Fruit fly (Drosophila melanogaster) whole organism, prepupa: ENCODE data around the gene pbl.

Experiments
- CG10631 ChIP-seq: fragments of 200-800 bp; sonication (Bioruptor generic); optimal IDR thresholded peaks from 2 replicates; lab custom pipeline; 2016; ENCODE audit warnings: missing biosample characterization, missing genetic modification characterization
- CG11294 ChIP-seq: fragments of 200-800 bp; sonication (Bioruptor generic); IDR thresholded peaks from 2 replicates; pipeline ENCODE4 v1.3.6; 2022; ENCODE audit warnings: missing biosample characterization, missing genetic modification characterization
- CG11902 ChIP-seq: fragments of 200-800 bp; sonication (Bioruptor generic); optimal IDR thresholded peaks from 3 replicates; lab custom pipeline; 2016; ENCODE audit warnings: missing biosample characterization, missing genetic modification characterization
- CG1621 ChIP-seq: fragments of 200-800 bp; sonication (Bioruptor generic); optimal IDR thresholded peaks from 3 replicates; lab custom pipeline; 2018; ENCODE audit warnings: missing biosample characterization, mild to moderate bottlenecking, missing genetic modification characterization
- CG16779 ChIP-seq: fragments of 200-800 bp; sonication (Bioruptor generic); optimal IDR thresholded peaks from 3 replicates; lab custom pipeline; 2017; ENCODE audit warnings: missing biosample characterization, mild to moderate bottlenecking, missing genetic modification characterization
- CG31627 ChIP-seq: fragments of 200-800 bp; sonication (Bioruptor generic); optimal IDR thresholded peaks from 3 replicates; lab custom pipeline; 2016; ENCODE audit warnings: missing biosample characterization, missing genetic modification characterization
- CG32006 ChIP-seq: fragments of 200-800 bp; sonication (Bioruptor generic); optimal IDR thresholded peaks from 3 replicates; lab custom pipeline; 2017; ENCODE audit warnings: missing biosample characterization, mild to moderate bottlenecking, missing genetic modification characterization
- CG34406 ChIP-seq: fragments of 200-800 bp; sonication (Bioruptor generic); optimal IDR thresholded peaks from 3 replicates; lab custom pipeline; 2016; ENCODE audit warnings: missing biosample characterization, missing genetic modification characterization
- CG4318 ChIP-seq: fragments of 200-800 bp; sonication (Bioruptor generic); optimal IDR thresholded peaks from 3 replicates; lab custom pipeline; 2017; ENCODE audit warnings: missing biosample characterization, mild to moderate bottlenecking, missing genetic modification characterization
- CG6163 ChIP-seq: fragments of 200-800 bp; sonication (Bioruptor generic); IDR thresholded peaks from 3 replicates; pipeline ENCODE4 v1.3.6; 2022; ENCODE audit warnings: missing biosample characterization, missing genetic modification characterization
- CG6792 ChIP-seq: fragments of 200-800 bp; sonication (Bioruptor generic); optimal IDR thresholded peaks from 3 replicates; lab custom pipeline; 2016; ENCODE audit warnings: missing biosample characterization, missing genetic modification characterization
- CG6808 ChIP-seq: fragments of 200-800 bp; sonication (Bioruptor generic); optimal IDR thresholded peaks from 3 replicates; lab custom pipeline; 2017; ENCODE audit warnings: missing biosample characterization, missing genetic modification characterization, mild to moderate bottlenecking, moderate library complexity, missing genetic modification reagents
- CG6854 ChIP-seq: fragments of 200-800 bp; sonication (Bioruptor generic); optimal IDR thresholded peaks from 2 replicates; lab custom pipeline; 2017; ENCODE audit warnings: missing biosample characterization, mild to moderate bottlenecking, missing genetic modification characterization
- CG7368 ChIP-seq: fragments of 200-800 bp; sonication (Bioruptor generic); optimal IDR thresholded peaks from 3 replicates; lab custom pipeline; 2016; ENCODE audit warnings: missing biosample characterization, missing genetic modification characterization
- CG8119 ChIP-seq: fragments of 200-800 bp; sonication (Bioruptor generic); IDR thresholded peaks from 3 replicates; pipeline ENCODE4 v1.3.6; 2022; ENCODE audit warnings: missing biosample characterization, missing genetic modification characterization
- Eip75B ChIP-seq: fragments of 200-800 bp; sonication (Bioruptor generic); optimal IDR thresholded peaks from 3 replicates; lab custom pipeline; 2016; ENCODE audit warnings: missing biosample characterization, missing genetic modification characterization
- Eip78C ChIP-seq: fragments of 200-800 bp; sonication (Bioruptor generic); peaks from one replicate; lab custom pipeline; 2016; ENCODE audit warnings: missing biosample characterization, missing genetic modification characterization
- Hr4 ChIP-seq: fragments of 200-800 bp; sonication (Bioruptor generic); optimal IDR thresholded peaks from 3 replicates; lab custom pipeline; 2016; ENCODE audit warnings: missing biosample characterization, missing genetic modification characterization
- Lpt ChIP-seq: fragments of 200-800 bp; sonication (Bioruptor generic); optimal IDR thresholded peaks from 3 replicates; lab custom pipeline; 2016; ENCODE audit warnings: missing biosample characterization, missing genetic modification characterization
- Met ChIP-seq: fragments of 200-800 bp; sonication (Bioruptor generic); optimal IDR thresholded peaks from 3 replicates; lab custom pipeline; 2016; ENCODE audit warnings: missing biosample characterization, missing genetic modification characterization
- OdsH ChIP-seq: fragments of 200-800 bp; sonication (Bioruptor generic); optimal IDR thresholded peaks from 3 replicates; lab custom pipeline; 2016; ENCODE audit warnings: missing biosample characterization, missing genetic modification characterization
- Sox102F ChIP-seq: fragments of 200-800 bp; sonication (Bioruptor generic); optimal IDR thresholded peaks from 2 replicates; lab custom pipeline; 2016; ENCODE audit warnings: missing biosample characterization, mild to moderate bottlenecking, missing genetic modification characterization
- Sox14 ChIP-seq: fragments of 200-800 bp; sonication (Bioruptor generic); optimal IDR thresholded peaks from 3 replicates; lab custom pipeline; 2016; ENCODE audit warnings: missing biosample characterization, missing genetic modification characterization
- cyc ChIP-seq: fragments of 200-800 bp; sonication (Bioruptor generic); optimal IDR thresholded peaks from 3 replicates; lab custom pipeline; 2016; ENCODE audit warnings: missing biosample characterization, missing genetic modification characterization
- eg ChIP-seq: fragments of 200-800 bp; sonication (Bioruptor generic); IDR thresholded peaks from 3 replicates; pipeline ENCODE4 v1.3.6; 2022; ENCODE audit warnings: missing biosample characterization, missing genetic modification characterization
- esn ChIP-seq: fragments of 200-800 bp; sonication (Bioruptor generic); optimal IDR thresholded peaks from 2 replicates; lab custom pipeline; 2016; ENCODE audit warnings: missing biosample characterization, mild to moderate bottlenecking, missing genetic modification characterization, moderate library complexity
- fd59A ChIP-seq: fragments of 200-800 bp; sonication (Bioruptor generic); optimal IDR thresholded peaks from 2 replicates; lab custom pipeline; 2017; ENCODE audit warnings: missing biosample characterization, mild to moderate bottlenecking, missing genetic modification characterization, missing genetic modification reagents
- fkh ChIP-seq: fragments of 200-800 bp; sonication (Bioruptor generic); optimal IDR thresholded peaks from 3 replicates; lab custom pipeline; 2017; ENCODE audit warnings: missing biosample characterization, mild to moderate bottlenecking, missing genetic modification characterization, moderate library complexity
- pdm3 ChIP-seq: fragments of 200-800 bp; sonication (Bioruptor generic); optimal IDR thresholded peaks from 3 replicates; lab custom pipeline; 2016; ENCODE audit warnings: missing biosample characterization, missing genetic modification characterization
- spab ChIP-seq: fragments of 200-800 bp; sonication (Bioruptor generic); optimal IDR thresholded peaks from 2 replicates; lab custom pipeline; 2017; ENCODE audit warnings: missing biosample characterization, mild to moderate bottlenecking, missing genetic modification characterization, missing genetic modification reagents
- ss ChIP-seq, 2 experiments: fragments of 200-800 bp; sonication (Bioruptor generic); optimal IDR thresholded peaks; 2 replicates in 1 of 2; 3 replicates in 1 of 2; lab custom pipeline; 2017 to 2018; ENCODE audit warnings: mild to moderate bottlenecking in 2 of 2, missing biosample characterization in 2 of 2, missing genetic modification characterization in 2 of 2, moderate library complexity in 1 of 2
- svp ChIP-seq: fragments of 200-800 bp; sonication (Bioruptor generic); peaks from one replicate; lab custom pipeline; 2016; ENCODE audit warnings: missing biosample characterization, missing genetic modification characterization
- vri ChIP-seq: fragments of 200-800 bp; sonication (Bioruptor generic); optimal IDR thresholded peaks from 3 replicates; lab custom pipeline; 2016; ENCODE audit warnings: missing biosample characterization, mild to moderate bottlenecking, missing genetic modification characterization

pbl gene

DNA sequence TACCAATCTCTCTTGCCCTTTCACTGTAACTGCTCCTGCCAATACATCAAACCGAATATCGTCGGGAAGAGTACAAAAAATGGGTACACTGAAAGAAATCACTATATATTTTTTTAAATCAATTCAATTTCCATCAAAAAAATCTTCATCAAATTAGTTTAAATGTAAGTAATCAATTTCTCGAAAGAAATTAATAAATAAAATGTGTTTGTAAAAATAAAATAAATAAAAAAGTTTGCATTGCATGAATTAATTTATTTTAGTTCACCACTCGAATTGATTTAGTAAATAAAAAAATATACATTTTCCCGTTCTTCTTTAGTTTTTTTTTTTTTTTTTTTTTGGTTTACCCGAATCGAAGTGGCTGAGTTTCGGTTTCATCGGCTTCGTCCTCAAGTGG lies 49.9 kb downstream of the pbl start (continued):
- TF ChIP-seq CG6854 (no peak), CG4318 (no peak), Hr4 (GFP tag; lab: Kevin White, UChicago) (no peak), fd59A (GFP tag; lab: Kevin White, UChicago) (no peak), Sox14 (GFP tag; lab: Kevin White, UChicago) (no peak), CG34406 (GFP tag; lab: Kevin White, UChicago) (peak; percentile 46), CG32006 (no peak), vri (no peak), CG10631 (GFP tag; lab: Kevin White, UChicago) (no peak), ss (GFP tag; optimal IDR thresholded peaks at IDR 0.05; lab: Kevin White, UChicago) (no peak), spab (GFP tag; lab: Kevin White, UChicago) (no peak), eg (no peak), Eip75B (GFP tag; lab: Kevin White, UChicago) (no peak), Lpt (GFP tag; lab: Kevin White, UChicago) (no peak), pdm3 (no peak), CG6792 (GFP tag; lab: Kevin White, UChicago) (peak; percentile 28), esn (GFP tag; lab: Kevin White, UChicago) (peak; percentile 67), CG11902 (GFP tag; lab: Kevin White, UChicago) (no peak), CG1621 (no peak), OdsH (peak; percentile 51), Eip78C (GFP tag; lab: Kevin White, UChicago) (peak; percentile 90), CG7368 (GFP tag; lab: Kevin White, UChicago) (no peak), svp (GFP tag; lab: Kevin White, UChicago) (no peak), Sox102F (GFP tag; lab: Kevin White, UChicago) (no peak)
- TF ChIP-seq, all 60 proteins: peak for 16

DNA sequence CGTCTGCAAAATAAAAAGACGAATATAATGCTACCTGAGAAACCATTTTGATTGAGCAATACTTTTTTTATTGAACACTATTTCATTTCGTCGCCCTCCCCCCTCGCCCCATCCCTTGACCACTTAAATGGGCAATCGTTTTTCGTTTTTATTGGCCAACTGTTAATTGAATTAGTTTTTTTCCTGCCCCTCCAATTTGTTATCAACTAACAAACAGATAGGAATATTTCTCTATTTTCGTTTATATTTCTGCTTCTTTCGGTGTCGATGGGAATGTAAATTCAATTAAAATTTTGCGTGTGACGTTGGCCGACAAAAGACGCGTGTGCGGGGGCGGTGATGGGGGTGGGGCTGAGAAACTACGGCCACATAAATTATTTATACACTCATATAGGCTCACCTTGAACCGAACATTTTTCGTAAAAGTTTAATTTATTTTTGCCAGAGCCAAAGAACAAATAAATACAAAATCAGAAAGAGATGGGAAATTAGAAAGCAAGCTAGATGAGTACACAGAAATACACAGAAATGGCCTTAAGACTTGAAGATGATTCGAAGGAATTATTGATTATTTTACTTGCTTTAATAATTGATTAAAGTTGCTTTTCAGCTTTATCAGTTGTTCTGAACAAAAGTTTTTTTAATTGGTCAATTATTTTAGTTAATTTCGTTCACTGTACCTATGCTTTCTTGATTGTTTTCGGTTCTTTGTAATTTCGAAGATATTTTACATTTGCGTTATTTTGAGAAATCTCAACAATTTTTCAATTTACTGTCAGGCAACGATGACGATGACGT lies 50.9 kb downstream of the pbl start:
- TF ChIP-seq eg (0 out of 3 replicates have a peak, but pooled peaks have one; percentile 17), vri (no peak)

DNA sequence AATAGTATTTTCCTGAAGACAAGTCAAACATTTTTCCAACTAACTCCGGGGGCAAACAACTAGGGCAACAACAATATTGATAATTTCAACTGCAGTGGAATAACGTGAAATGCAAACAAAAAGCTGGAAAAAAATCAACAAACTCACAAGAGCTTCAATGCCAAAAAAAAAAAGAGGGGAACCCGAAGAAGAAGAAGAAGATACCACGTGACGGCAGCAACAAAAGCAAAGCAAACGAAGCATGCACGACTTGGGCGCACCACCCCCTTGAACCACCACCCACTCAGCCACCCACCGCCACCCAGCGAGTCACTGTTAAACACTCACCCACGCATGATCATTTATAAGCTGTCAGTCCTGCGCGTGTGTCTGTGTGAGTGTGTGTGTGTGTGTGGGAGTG lies 52.0 kb downstream of the pbl start:
- 0 out of 3 replicates have a peak, but pooled peaks have one; percentile 44 for TF ChIP-seq eg
- peak; percentile 80 for TF ChIP-seq fkh (GFP tag; lab: Kevin White, UChicago)
- TF ChIP-seq pdm3, result no peak
- 0 out of 3 replicates have a peak, but pooled peaks have one; percentile 11 for TF ChIP-seq CG6163
- TF ChIP-seq, all 60 proteins: peak for 3

DNA sequence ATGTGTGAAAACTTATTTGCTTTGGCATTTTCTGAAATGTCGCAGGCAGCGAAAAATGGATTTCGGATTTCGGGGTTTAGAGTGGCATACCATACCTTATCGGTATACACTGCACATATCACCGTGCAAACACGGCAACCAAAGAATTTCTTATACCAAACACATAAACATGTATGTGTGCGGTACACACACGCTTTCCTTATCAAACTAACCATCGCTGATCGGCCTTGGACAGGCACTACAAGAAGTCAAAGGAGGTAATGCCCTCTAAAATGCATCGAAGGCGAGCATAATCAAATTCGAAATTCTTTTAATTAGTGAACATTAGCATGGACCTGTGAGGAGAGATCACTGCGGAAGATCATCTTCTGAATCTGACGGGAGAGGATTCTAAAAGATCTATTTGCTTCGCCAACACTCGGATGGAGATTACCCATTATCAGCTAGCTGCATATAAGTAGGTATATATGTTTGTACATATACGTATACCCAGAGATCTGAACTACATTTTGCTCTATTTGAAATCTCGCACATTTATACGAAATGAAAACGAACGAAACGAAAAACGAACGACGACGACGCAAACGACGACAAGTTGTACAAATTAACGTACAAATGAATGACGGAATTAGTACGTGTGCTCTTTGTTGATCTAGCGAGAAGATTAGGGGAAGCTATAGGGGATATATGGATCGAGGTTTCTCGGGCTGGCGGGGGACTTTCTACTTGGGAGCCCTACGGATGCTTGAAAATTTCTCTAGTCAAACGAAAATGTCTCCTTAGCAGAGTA lies 53.2 kb downstream of the pbl start:
- TF ChIP-seq CG6808 (GFP tag; lab: Kevin White, UChicago) (no peak), cyc (no peak), CG11294 (no peak), Met (GFP tag; lab: Kevin White, UChicago) (no peak), fkh (GFP tag; lab: Kevin White, UChicago) (peak; percentile 58), CG16779 (tag; lab: Kevin White, UChicago) (peak; percentile 24)

DNA sequence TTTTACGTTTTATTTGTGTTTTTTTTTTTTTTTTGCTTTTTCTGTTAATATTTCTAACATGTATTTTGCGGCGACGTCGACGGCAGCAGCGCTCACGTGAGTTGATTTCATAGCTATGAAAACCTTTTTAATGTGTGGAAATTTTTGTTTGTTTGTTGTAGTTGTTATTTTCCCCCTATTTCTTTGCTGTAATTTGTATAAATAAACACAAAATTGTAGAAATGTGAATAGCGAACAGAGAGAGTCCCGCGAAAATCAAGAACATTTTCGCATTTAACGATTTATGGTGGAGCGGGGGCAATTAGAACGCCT lies 55.2 kb downstream of the pbl start:
- TF ChIP-seq CG31627 (no peak), CG8119 (GFP tag; lab: Robert Waterston, UW) (peak; percentile 65; the same call in 2 of the 3 replicates)
